Fruit fly (Drosophila melanogaster) S2 (cell line): ENCODE results near the gene Cyp4d1.

Experiments
- CG8478 ChIP-seq: fragments of >200 bp; optimal IDR thresholded peaks from 2 replicates; lab custom pipeline; 2018
- CTCF ChIP-seq, 2 experiments: fragments of >200 bp; optimal IDR thresholded peaks; 2 replicates each; lab custom pipeline; 2018

DNA sequence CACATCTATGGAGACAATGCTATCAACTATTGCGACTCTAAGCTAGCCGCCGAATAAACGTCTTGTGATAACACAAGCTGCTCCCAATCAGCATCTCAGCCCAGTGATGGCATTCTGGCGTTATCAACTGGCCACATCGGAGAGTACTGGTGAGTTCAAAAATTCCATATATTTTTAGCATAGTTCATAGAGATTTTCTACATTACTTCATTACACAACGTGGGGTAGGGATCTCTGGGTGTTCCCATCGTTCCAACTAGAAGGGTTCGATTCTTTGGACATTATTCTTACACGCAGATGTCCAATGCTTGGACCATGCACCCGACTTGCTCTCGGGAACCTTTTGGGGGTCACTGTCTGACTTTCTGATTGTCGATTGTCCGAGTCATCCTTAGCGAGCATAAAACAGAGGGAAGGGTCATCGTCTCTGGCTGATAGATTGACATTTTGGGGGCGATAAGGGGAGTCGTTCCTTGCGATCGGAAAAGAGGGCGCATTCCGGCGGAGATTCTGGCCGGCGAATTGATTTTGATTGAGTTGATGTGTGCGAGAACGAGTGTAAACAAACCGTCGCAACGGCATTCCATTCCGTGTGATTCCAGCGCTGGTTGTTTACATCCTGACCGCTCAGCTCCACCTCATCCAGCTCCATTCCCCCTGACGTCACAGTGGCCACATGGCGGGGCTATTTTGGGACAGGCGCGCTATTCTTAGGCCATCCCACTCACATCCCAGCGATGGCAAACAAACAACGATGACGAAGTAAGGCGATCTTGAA, at the start of gene Cyp4d1, which contains the start of gene CG3630:
- no peak for TF ChIP-seq CG8478 (lab: Kevin White, UChicago)
- no peak for TF ChIP-seq CTCF (optimal IDR thresholded peaks at IDR 0.05; lab: Kevin White, UChicago)
